Worm (Caenorhabditis elegans) whole organism, L3 larva: Measurements from ENCODE around the gene C26B9.6.
A peak's percentile ranks its signal among the peaks of the same experiment; 100 is the strongest.

Experiments
- R02D3.7 ChIP-seq: fragments of 150-350 bp; optimal IDR thresholded peaks from 2 replicates; lab custom pipeline; 2014; ENCODE audit warnings: missing biosample characterization, missing genetic modification characterization
- ZK546.5 ChIP-seq: sonication (generic microtip); optimal IDR thresholded peaks from 2 replicates; lab custom pipeline; 2017; ENCODE audit warnings: missing biosample characterization, missing genetic modification characterization
- aly-2 ChIP-seq: fragments of 150-350 bp; optimal IDR thresholded peaks from 2 replicates; lab custom pipeline; 2014; ENCODE audit warnings: missing biosample characterization, missing genetic modification characterization
- ama-1 ChIP-seq: fragments of 150-350 bp; optimal IDR thresholded peaks from 2 replicates; lab custom pipeline; 2018
- ceh-16 ChIP-seq: sonication (generic microtip); optimal IDR thresholded peaks from 2 replicates; lab custom pipeline; 2017; ENCODE audit warnings: missing biosample characterization, missing genetic modification characterization
- ceh-28 ChIP-seq: fragments of 150-350 bp; optimal IDR thresholded peaks from 2 replicates; lab custom pipeline; 2014; ENCODE audit warnings: missing biosample characterization, missing genetic modification reagents, missing genetic modification characterization
- ceh-82 ChIP-seq: fragments of 150-350 bp; optimal IDR thresholded peaks from 2 replicates; lab custom pipeline; 2014; ENCODE audit warnings: missing biosample characterization, missing genetic modification characterization
- ceh-9 ChIP-seq: sonication (generic microtip); optimal IDR thresholded peaks from 2 replicates; lab custom pipeline; 2018; ENCODE audit warnings: missing biosample characterization, missing genetic modification characterization
- daf-12 ChIP-seq: fragments of 150-350 bp; optimal IDR thresholded peaks from 2 replicates; lab custom pipeline; 2014; ENCODE audit warnings: missing biosample characterization, missing genetic modification reagents, missing genetic modification characterization
- egl-27 ChIP-seq: sonication (generic microtip); optimal IDR thresholded peaks from 4 replicates; lab custom pipeline; 2017; ENCODE audit warnings: missing biosample characterization, missing genetic modification reagents, missing genetic modification characterization
- egl-5 ChIP-seq: fragments of 150-350 bp; optimal IDR thresholded peaks from 2 replicates; lab custom pipeline; 2017; ENCODE audit warnings: missing biosample characterization, missing genetic modification reagents, missing genetic modification characterization, inconsistent platforms
- elt-1 ChIP-seq: fragments of 150-350 bp; optimal IDR thresholded peaks from 2 replicates; lab custom pipeline; 2014; ENCODE audit warnings: missing biosample characterization, missing genetic modification characterization
- elt-2 ChIP-seq: sonication (generic microtip); optimal IDR thresholded peaks from 2 replicates; lab custom pipeline; 2016; ENCODE audit warnings: missing genetic modification reagents, mild to moderate bottlenecking, missing genetic modification characterization, missing compliant biosample characterization
- elt-3 ChIP-seq, 3 experiments: fragments of 150-350 bp in 1 of 3; sonication (generic microtip) in 2 of 3; optimal IDR thresholded peaks; 2 replicates in 2 of 3; 4 replicates in 1 of 3; lab custom pipeline; 2014 to 2017; ENCODE audit warnings: missing biosample characterization in 3 of 3, missing genetic modification characterization in 3 of 3
- eor-1 ChIP-seq, 2 experiments: fragments of 150-350 bp; optimal IDR thresholded peaks; 2 replicates each; lab custom pipeline; 2014 to 2018; ENCODE audit warnings: missing biosample characterization in 2 of 2, missing genetic modification characterization in 2 of 2
- fkh-10 ChIP-seq: sonication (generic microtip); optimal IDR thresholded peaks from 2 replicates; lab custom pipeline; 2017; ENCODE audit warnings: missing biosample characterization, missing genetic modification reagents, missing genetic modification characterization
- fkh-2 ChIP-seq: fragments of 150-350 bp; optimal IDR thresholded peaks from 2 replicates; lab custom pipeline; 2014; ENCODE audit warnings: missing biosample characterization, missing genetic modification reagents, missing genetic modification characterization
- fos-1 ChIP-seq: fragments of 150-350 bp; optimal IDR thresholded peaks from 2 replicates; lab custom pipeline; 2014; ENCODE audit warnings: missing biosample characterization, missing genetic modification characterization
- hmg-11 ChIP-seq: sonication (generic microtip); optimal IDR thresholded peaks from 2 replicates; lab custom pipeline; 2016; ENCODE audit warnings: missing genetic modification characterization, missing compliant biosample characterization
- jun-1 ChIP-seq: fragments of 150-350 bp; optimal IDR thresholded peaks from 2 replicates; lab custom pipeline; 2014; ENCODE audit warnings: missing biosample characterization, missing genetic modification reagents, missing genetic modification characterization
- lin-15B ChIP-seq: fragments of 150-350 bp; optimal IDR thresholded peaks from 2 replicates; lab custom pipeline; 2014; ENCODE audit warnings: missing biosample characterization, missing genetic modification characterization
- lin-39 ChIP-seq: fragments of 150-350 bp; optimal IDR thresholded peaks from 2 replicates; lab custom pipeline; 2018; ENCODE audit warnings: missing biosample characterization, missing genetic modification reagents, missing genetic modification characterization
- lsy-12 ChIP-seq: sonication (generic microtip); optimal IDR thresholded peaks from 2 replicates; lab custom pipeline; 2016; ENCODE audit warnings: mild to moderate bottlenecking, missing genetic modification characterization, missing compliant biosample characterization
- mml-1 ChIP-seq: fragments of 150-350 bp; sonication (generic microtip); optimal IDR thresholded peaks from 3 replicates; lab custom pipeline; 2014; ENCODE audit warnings: missing biosample characterization, missing genetic modification characterization
- nfya-1 ChIP-seq: sonication (generic microtip); optimal IDR thresholded peaks from 2 replicates; lab custom pipeline; 2017; ENCODE audit warnings: missing genetic modification characterization, mild to moderate bottlenecking, missing compliant biosample characterization, antibody characterized with exemption, moderate library complexity; ENCODE audit not compliant: insufficient read depth
- nhr-11 ChIP-seq: fragments of 150-350 bp; optimal IDR thresholded peaks from 2 replicates; lab custom pipeline; 2014; ENCODE audit warnings: missing biosample characterization, missing genetic modification characterization
- nhr-23 ChIP-seq: fragments of 150-350 bp; optimal IDR thresholded peaks from 2 replicates; lab custom pipeline; 2014; ENCODE audit warnings: missing biosample characterization, missing genetic modification reagents, missing genetic modification characterization
- nhr-237 ChIP-seq: fragments of 150-350 bp; optimal IDR thresholded peaks from 2 replicates; lab custom pipeline; 2014; ENCODE audit warnings: missing biosample characterization, missing genetic modification characterization
- nhr-25 ChIP-seq: sonication (generic microtip); optimal IDR thresholded peaks from 2 replicates; lab custom pipeline; 2017; ENCODE audit warnings: missing biosample characterization, missing genetic modification characterization
- nhr-28 ChIP-seq: fragments of 150-350 bp; optimal IDR thresholded peaks from 2 replicates; lab custom pipeline; 2014; ENCODE audit warnings: missing biosample characterization, missing genetic modification characterization
- nhr-43 ChIP-seq: sonication (generic microtip); optimal IDR thresholded peaks from 2 replicates; lab custom pipeline; 2016; ENCODE audit warnings: mild to moderate bottlenecking, missing genetic modification characterization, missing compliant biosample characterization; ENCODE audit not compliant: poor library complexity, severe bottlenecking
- nhr-67 ChIP-seq: fragments of 150-350 bp; optimal IDR thresholded peaks from 2 replicates; lab custom pipeline; 2014; ENCODE audit warnings: missing biosample characterization, missing genetic modification characterization
- nhr-76 ChIP-seq: fragments of 150-350 bp; sonication (generic microtip); optimal IDR thresholded peaks from 5 replicates; lab custom pipeline; 2014; ENCODE audit warnings: missing biosample characterization, missing genetic modification characterization
- nhr-77 ChIP-seq: fragments of 150-350 bp; optimal IDR thresholded peaks from 2 replicates; lab custom pipeline; 2014; ENCODE audit warnings: missing biosample characterization, missing genetic modification characterization
- pha-4 ChIP-seq: fragments of 150-350 bp; optimal IDR thresholded peaks from 2 replicates; lab custom pipeline; 2014; ENCODE audit warnings: missing biosample characterization, missing genetic modification reagents, missing genetic modification characterization
- pqm-1 ChIP-seq: fragments of 150-350 bp; optimal IDR thresholded peaks from 2 replicates; lab custom pipeline; 2017; ENCODE audit warnings: missing biosample characterization, missing genetic modification characterization, inconsistent platforms
- sea-2 ChIP-seq: fragments of 150-350 bp; sonication (generic microtip); optimal IDR thresholded peaks from 4 replicates; lab custom pipeline; 2014; ENCODE audit warnings: missing biosample characterization, missing genetic modification reagents, missing genetic modification characterization
- skn-1 ChIP-seq: fragments of 150-350 bp; optimal IDR thresholded peaks from 2 replicates; lab custom pipeline; 2014; ENCODE audit warnings: missing biosample characterization, missing genetic modification characterization
- snpc-4 ChIP-seq: fragments of 150-350 bp; optimal IDR thresholded peaks from 2 replicates; lab custom pipeline; 2014; ENCODE audit warnings: missing biosample characterization, missing genetic modification characterization
- tbx-2 ChIP-seq: sonication (generic microtip); optimal IDR thresholded peaks from 2 replicates; lab custom pipeline; 2016; ENCODE audit warnings: mild to moderate bottlenecking, missing genetic modification characterization, missing compliant biosample characterization
- unc-39 ChIP-seq: sonication (generic microtip); optimal IDR thresholded peaks from 4 replicates; lab custom pipeline; 2017; ENCODE audit warnings: missing biosample characterization, missing genetic modification characterization
- zag-1 ChIP-seq: fragments of 150-350 bp; optimal IDR thresholded peaks from 2 replicates; lab custom pipeline; 2014; ENCODE audit warnings: missing biosample characterization, missing genetic modification characterization
- ztf-11 ChIP-seq: fragments of 150-350 bp; optimal IDR thresholded peaks from 2 replicates; lab custom pipeline; 2014; ENCODE audit warnings: missing biosample characterization, missing genetic modification characterization
- ztf-4 ChIP-seq: fragments of 150-350 bp; optimal IDR thresholded peaks from 2 replicates; lab custom pipeline; 2014; ENCODE audit warnings: missing biosample characterization, missing genetic modification characterization

The C26B9.6 gene

DNA sequence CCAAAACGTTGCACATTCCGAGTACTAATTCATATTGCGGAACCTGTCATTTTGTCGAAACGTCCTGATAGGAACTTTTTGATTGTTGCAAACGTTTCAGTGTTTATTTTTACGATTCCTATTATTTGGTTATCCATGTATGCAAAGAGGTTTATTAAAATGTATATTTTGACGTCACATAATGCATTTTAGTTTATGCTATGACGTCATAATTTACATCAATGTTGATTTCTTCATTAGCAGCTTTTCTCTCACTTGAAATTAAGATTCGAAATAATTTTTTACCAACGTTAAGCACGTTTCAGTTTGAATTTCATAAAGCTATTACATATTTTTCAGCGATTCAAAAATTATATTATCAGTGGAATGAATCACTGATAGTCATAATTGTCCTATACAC is 31.3 kb upstream of the C26B9.6 start:
- TF ChIP-seq nhr-76 (tag; lab: Kevin White, UChicago) (no peak), nhr-23 (no peak), nhr-77 (tag; lab: Kevin White, UChicago) (no peak), nhr-11 (tag; lab: Kevin White, UChicago) (no peak), lin-15B (no peak), daf-12 (tag; lab: Kevin White, UChicago) (no peak), ceh-9 (tag; lab: Kevin White, UChicago) (no peak)

DNA sequence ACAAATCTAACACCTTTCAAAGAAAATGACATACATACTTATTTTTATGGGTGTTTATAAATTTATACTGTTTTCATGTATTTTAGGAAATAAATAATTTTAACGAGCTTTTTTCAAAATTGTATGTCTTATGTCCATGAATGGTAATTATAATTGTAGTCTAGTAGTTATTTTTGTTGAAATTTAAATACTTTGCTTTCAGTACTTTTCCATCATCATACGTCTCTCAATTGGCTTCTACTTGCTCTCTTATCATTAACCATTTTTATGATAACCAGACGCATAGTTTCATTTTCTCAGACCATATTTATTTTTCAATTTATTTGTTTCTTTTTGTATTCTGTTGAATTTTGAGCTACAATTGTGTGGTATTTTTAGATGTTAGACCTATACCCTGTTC is 30.2 kb upstream of the C26B9.6 start, which contains the start of gene F35C8.5:
Gene F35C8.5 (plus strand): TSS at position 377 of the 400 bp plus-strand sequence.
- TF ChIP-seq egl-27 = no peak
- TF ChIP-seq R02D3.7 = no peak
- TF ChIP-seq aly-2 = no peak
- TF ChIP-seq pqm-1 (tag; lab: Kevin White, UChicago) = peak; percentile 68
- TF ChIP-seq nhr-11 (tag; lab: Kevin White, UChicago) = no peak
- no peak for TF ChIP-seq elt-1 (tag; lab: Kevin White, UChicago)
- TF ChIP-seq pha-4 (tag; lab: Kevin White, UChicago) = peak; percentile 16
- TF ChIP-seq elt-2 (tag; lab: Kevin White, UChicago) = peak; percentile 57
- no peak for TF ChIP-seq nhr-43 (tag; lab: Kevin White, UChicago)
- no peak for TF ChIP-seq fkh-2 (tag; lab: Kevin White, UChicago)
- TF ChIP-seq tbx-2 = no peak
- no peak for TF ChIP-seq daf-12 (tag; lab: Kevin White, UChicago)

DNA sequence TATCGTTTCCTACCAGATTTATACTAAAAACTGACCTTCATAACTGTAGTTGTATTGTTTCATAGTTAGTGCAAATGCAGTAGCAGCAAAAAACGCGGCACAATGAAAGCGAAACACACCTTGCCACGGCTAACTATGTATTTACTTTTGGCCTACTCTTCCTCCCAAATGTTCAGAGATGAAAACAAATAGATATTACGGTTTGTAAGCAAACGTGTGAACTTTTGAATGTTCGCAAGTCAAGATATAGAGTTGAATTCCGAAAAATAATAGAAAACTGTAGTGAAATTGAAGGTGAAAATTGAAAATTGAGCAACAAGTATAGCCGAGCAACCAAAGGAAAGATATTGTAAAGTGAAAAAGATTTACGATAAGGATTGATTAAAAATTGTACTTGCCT is 29.0 kb upstream of the C26B9.6 start, which contains the start of gene chtl-1:
Gene chtl-1 (minus strand): TSS at position 101 of the 400 bp plus-strand sequence.
- no peak for TF ChIP-seq ztf-11 (tag; lab: Kevin White, UChicago)
- peak; percentile 34 for TF ChIP-seq pha-4 (tag; lab: Kevin White, UChicago)
- TF ChIP-seq elt-1 (tag; lab: Kevin White, UChicago) = no peak
- no peak for TF ChIP-seq lsy-12

DNA sequence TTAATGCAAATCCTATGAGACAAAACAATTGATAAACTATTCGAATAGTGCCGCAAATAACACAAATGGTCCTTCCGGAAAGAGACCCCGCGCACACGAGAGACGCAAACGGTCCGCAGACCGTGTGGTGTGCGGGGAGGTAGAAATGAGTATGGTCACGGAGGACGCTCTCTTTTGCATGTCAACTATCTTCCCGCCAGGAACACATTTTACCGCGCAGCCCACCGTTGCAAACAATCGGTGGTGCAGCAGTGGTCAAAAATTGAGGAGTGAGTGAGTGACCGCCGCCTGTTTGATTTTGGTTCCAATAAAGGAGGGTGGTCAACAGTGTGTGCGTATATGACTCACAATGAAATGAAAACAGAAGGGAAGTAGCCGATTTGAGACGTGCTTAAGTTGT is 25.4 kb upstream of the C26B9.6 start:
- TF ChIP-seq pha-4 (tag; lab: Kevin White, UChicago) = peak; percentile 17
- no peak for TF ChIP-seq unc-39

DNA sequence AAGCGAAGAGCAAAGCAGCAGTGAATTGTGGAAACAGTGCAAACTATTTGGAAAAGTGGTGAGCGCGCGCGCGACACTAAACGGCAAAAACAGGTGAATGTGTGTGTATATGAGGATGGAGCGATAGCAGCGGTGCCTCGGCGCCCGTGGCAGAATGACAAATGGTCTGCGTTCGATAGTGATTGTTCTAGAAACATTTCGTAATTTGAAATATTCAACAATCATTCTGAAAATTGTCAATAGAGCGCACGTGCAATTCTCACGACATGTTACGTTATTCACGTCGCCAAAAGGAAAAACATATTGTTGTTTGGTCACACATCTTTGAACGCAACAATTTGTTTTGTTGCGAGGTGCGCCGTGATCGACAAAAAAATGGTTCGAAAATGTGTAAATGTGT is 20.0 kb upstream of the C26B9.6 start:
- no peak for TF ChIP-seq unc-39
- no peak for TF ChIP-seq hmg-11
- peak; percentile 4 for TF ChIP-seq nfya-1
- TF ChIP-seq egl-5 = no peak
- TF ChIP-seq nhr-67 (tag; lab: Kevin White, UChicago) = no peak
- no peak for TF ChIP-seq nhr-237 (tag; lab: Kevin White, UChicago)
- no peak for TF ChIP-seq eor-1 (tag; optimal IDR thresholded peaks at IDR 0.05; lab: Kevin White, UChicago)
- peak; percentile 76 for TF ChIP-seq pha-4 (tag; lab: Kevin White, UChicago)
- peak; percentile 40 for TF ChIP-seq jun-1 (tag; lab: Kevin White, UChicago)
- no peak for TF ChIP-seq sea-2 (GFP tag; lab: Kevin White, UChicago)
- no peak for TF ChIP-seq aly-2
- TF ChIP-seq lin-15B = no peak
- TF ChIP-seq elt-1 (tag; lab: Kevin White, UChicago) = no peak
- TF ChIP-seq ztf-4 (tag; lab: Kevin White, UChicago) = no peak
- TF ChIP-seq ceh-28 (tag; lab: Kevin White, UChicago) = no peak
- no peak for TF ChIP-seq R02D3.7
- no peak for TF ChIP-seq snpc-4 (tag; lab: Kevin White, UChicago)
- TF ChIP-seq ceh-16 (tag; lab: Kevin White, UChicago) = no peak
- TF ChIP-seq elt-3 (tag; optimal IDR thresholded peaks at IDR 0.05; lab: Kevin White, UChicago) = no peak
- peak; percentile 73 for TF ChIP-seq lin-39 (tag; lab: Kevin White, UChicago)
- TF ChIP-seq fos-1 (tag; lab: Kevin White, UChicago) = no peak
- TF ChIP-seq nhr-11 (tag; lab: Kevin White, UChicago) = no peak
- no peak for TF ChIP-seq nhr-76 (tag; lab: Kevin White, UChicago)
- peak; percentile 18 for TF ChIP-seq skn-1 (tag; lab: Kevin White, UChicago)
- no peak for TF ChIP-seq mml-1 (tag; lab: Kevin White, UChicago)
- no peak for TF ChIP-seq fkh-10 (GFP tag; lab: Kevin White, UChicago)
- TF ChIP-seq lsy-12 = no peak
- TF ChIP-seq fkh-2 (tag; lab: Kevin White, UChicago) = no peak
- TF ChIP-seq nhr-43 (tag; lab: Kevin White, UChicago) = no peak
- TF ChIP-seq nhr-25 (tag; lab: Kevin White, UChicago) = peak; percentile 68
- TF ChIP-seq egl-27 = no peak
- no peak for TF ChIP-seq ceh-82 (tag; lab: Kevin White, UChicago)
- TF ChIP-seq zag-1 (tag; lab: Kevin White, UChicago) = no peak
- TF ChIP-seq nhr-77 (tag; lab: Kevin White, UChicago) = no peak
- no peak for TF ChIP-seq nhr-23
- TF ChIP-seq tbx-2 = no peak
- TF ChIP-seq nhr-28 (tag; lab: Kevin White, UChicago) = no peak
- no peak for TF ChIP-seq ZK546.5 (tag; lab: Kevin White, UChicago)
- TF ChIP-seq ama-1 (lab: Kevin White, UChicago) = no peak
- TF ChIP-seq pqm-1 (tag; lab: Kevin White, UChicago) = no peak
